Worm (Caenorhabditis elegans) whole organism, L3 larva: ENCODE data around the gene BE10.4.

Experiments used
- ama-1 ChIP-seq: fragments of 150-350 bp; optimal IDR thresholded peaks from 2 replicates; lab custom pipeline; 2018
- elt-1 ChIP-seq: fragments of 150-350 bp; optimal IDR thresholded peaks from 2 replicates; lab custom pipeline; 2014; ENCODE audit warnings: missing biosample characterization, missing genetic modification characterization
- jun-1 ChIP-seq: fragments of 150-350 bp; optimal IDR thresholded peaks from 2 replicates; lab custom pipeline; 2014; ENCODE audit warnings: missing biosample characterization, missing genetic modification reagents, missing genetic modification characterization
- lin-15B ChIP-seq: fragments of 150-350 bp; optimal IDR thresholded peaks from 2 replicates; lab custom pipeline; 2014; ENCODE audit warnings: missing biosample characterization, missing genetic modification characterization
- mdl-1 ChIP-seq: fragments of 150-350 bp; optimal IDR thresholded peaks from 2 replicates; lab custom pipeline; 2014; ENCODE audit warnings: missing biosample characterization, missing genetic modification characterization
- nfya-1 ChIP-seq: sonication (generic microtip); optimal IDR thresholded peaks from 2 replicates; lab custom pipeline; 2017; ENCODE audit warnings: missing genetic modification characterization, mild to moderate bottlenecking, missing compliant biosample characterization, antibody characterized with exemption, moderate library complexity; ENCODE audit not compliant: insufficient read depth
- nhr-237 ChIP-seq: fragments of 150-350 bp; optimal IDR thresholded peaks from 2 replicates; lab custom pipeline; 2014; ENCODE audit warnings: missing biosample characterization, missing genetic modification characterization
- nhr-28 ChIP-seq: fragments of 150-350 bp; optimal IDR thresholded peaks from 2 replicates; lab custom pipeline; 2014; ENCODE audit warnings: missing biosample characterization, missing genetic modification characterization
- nhr-76 ChIP-seq: fragments of 150-350 bp; sonication (generic microtip); optimal IDR thresholded peaks from 5 replicates; lab custom pipeline; 2014; ENCODE audit warnings: missing biosample characterization, missing genetic modification characterization
- pha-4 ChIP-seq: fragments of 150-350 bp; optimal IDR thresholded peaks from 2 replicates; lab custom pipeline; 2014; ENCODE audit warnings: missing biosample characterization, missing genetic modification reagents, missing genetic modification characterization
- pqm-1 ChIP-seq: fragments of 150-350 bp; optimal IDR thresholded peaks from 2 replicates; lab custom pipeline; 2017; ENCODE audit warnings: missing biosample characterization, missing genetic modification characterization, inconsistent platforms
- skn-1 ChIP-seq: fragments of 150-350 bp; optimal IDR thresholded peaks from 2 replicates; lab custom pipeline; 2014; ENCODE audit warnings: missing biosample characterization, missing genetic modification characterization

ce11 chrIII:12838299-12838698, 25.0 kb downstream of the BE10.4 start:
- TF ChIP-seq pha-4 (tag; lab: Kevin White, UChicago) (no peak), nhr-76 (no peak), pqm-1 (tag; lab: Kevin White, UChicago) (no peak), nhr-237 (no peak), lin-15B (peak; percentile 5), nfya-1 (peak; percentile 94), jun-1 (no peak), skn-1 (no peak), elt-1 (no peak), nhr-28 (tag; lab: Kevin White, UChicago) (no peak), mdl-1 (tag; lab: Kevin White, UChicago) (no peak), ama-1 (lab: Kevin White, UChicago) (no peak)
